Worm (Caenorhabditis elegans) whole organism, L2 larva: ENCODE data around the gene F53F1.3.

Experiments
- ZK546.5 ChIP-seq: sonication (generic microtip); optimal IDR thresholded peaks from 2 replicates; lab custom pipeline; 2017; ENCODE audit warnings: missing biosample characterization, missing genetic modification characterization
- aly-2 ChIP-seq: fragments of 150-350 bp; optimal IDR thresholded peaks from 2 replicates; lab custom pipeline; 2014; ENCODE audit warnings: missing biosample characterization, missing genetic modification characterization
- ceh-82 ChIP-seq: fragments of 150-350 bp; optimal IDR thresholded peaks from 2 replicates; lab custom pipeline; 2014; ENCODE audit warnings: missing biosample characterization, missing genetic modification characterization
- lin-11 ChIP-seq: fragments of 150-350 bp; sonication (generic microtip); optimal IDR thresholded peaks from 2 replicates; lab custom pipeline; 2014; ENCODE audit warnings: missing biosample characterization, missing genetic modification characterization, inconsistent platforms, mixed read lengths
- lin-39 ChIP-seq: fragments of 150-350 bp; optimal IDR thresholded peaks from 2 replicates; lab custom pipeline; 2014; ENCODE audit warnings: missing biosample characterization, missing genetic modification reagents, missing genetic modification characterization
- lsy-2 ChIP-seq, 2 experiments: fragments of 150-350 bp in 1 of 2; sonication (generic microtip) in 1 of 2; optimal IDR thresholded peaks; 2 replicates each; lab custom pipeline; 2014 to 2017; ENCODE audit warnings: missing biosample characterization in 2 of 2, missing genetic modification characterization in 2 of 2
- nhr-77 ChIP-seq: fragments of 150-350 bp; optimal IDR thresholded peaks from 2 replicates; lab custom pipeline; 2014; ENCODE audit warnings: missing biosample characterization, missing genetic modification characterization
- ztf-11 ChIP-seq: sonication (generic microtip); optimal IDR thresholded peaks from 2 replicates; lab custom pipeline; 2017; ENCODE audit warnings: missing biosample characterization, missing genetic modification characterization

DNA sequence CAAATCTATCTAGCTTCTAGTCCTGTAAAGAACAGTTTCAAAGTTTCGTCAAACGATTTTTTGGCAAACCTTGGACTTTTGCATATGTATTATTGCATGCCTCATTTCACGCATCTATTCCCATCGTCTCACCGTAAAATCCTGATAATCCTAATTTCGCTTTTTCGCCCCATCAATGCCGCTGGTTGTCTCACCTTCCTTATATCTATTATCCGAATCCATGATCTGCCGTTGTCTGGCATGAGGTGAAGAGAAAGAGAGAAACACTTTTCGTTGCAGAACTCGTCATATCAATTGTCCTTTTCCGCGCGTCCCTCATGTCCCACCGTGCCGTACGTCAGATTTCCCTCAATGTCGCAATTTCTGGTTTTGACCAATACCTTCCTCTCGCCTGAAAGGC is 6.5 kb downstream of the F53F1.3 start, which contains the start of gene cut-2:
- TF ChIP-seq ztf-11 (tag; lab: Kevin White, UChicago) (no peak), lin-11 (tag; lab: Kevin White, UChicago) (no peak), ceh-82 (tag; lab: Kevin White, UChicago) (no peak), ZK546.5 (no peak), aly-2 (no peak), lin-39 (tag; lab: Kevin White, UChicago) (no peak), nhr-77 (tag; lab: Kevin White, UChicago) (no peak), lsy-2 (tag; optimal IDR thresholded peaks at IDR 0.05; lab: Kevin White, UChicago) (no peak)
